Worm (Caenorhabditis elegans): ENCODE results near the gene C18G1.6.

DNA sequence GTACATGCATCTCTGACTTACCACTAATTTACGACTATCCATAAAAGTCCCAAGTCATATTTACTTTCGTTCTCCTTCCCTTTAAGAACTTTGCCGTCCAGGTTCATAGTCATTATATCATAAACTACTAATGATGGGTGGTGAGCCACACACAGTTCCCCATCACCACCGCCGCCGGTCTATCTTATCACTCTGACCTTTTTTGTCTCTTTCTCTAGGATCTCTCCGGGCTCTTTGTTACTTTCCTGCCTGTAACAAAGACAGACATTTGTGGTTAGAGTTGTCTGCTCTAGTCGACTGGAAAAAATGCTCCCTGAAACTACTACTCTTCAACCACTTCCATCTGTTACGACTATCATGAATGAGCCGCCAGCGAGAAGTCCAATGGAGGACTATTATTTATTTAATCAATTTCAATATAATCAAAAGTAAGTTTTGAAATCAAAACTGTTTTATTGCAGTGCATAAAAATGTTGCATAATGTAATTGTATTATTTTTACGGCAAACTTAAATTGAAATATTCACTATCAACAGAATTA, 20.1 kb downstream of the C18G1.6 start, which contains the start of gene elt-7:
- TF ChIP-seq spr-3 (GFP tag; optimal IDR thresholded peaks at IDR 0.05), result no peak
- no peak for TF ChIP-seq rbr-2 (tag; optimal IDR thresholded peaks at IDR 0.05)
